Worm (Caenorhabditis elegans): ENCODE measurements around the gene adr-2.

DNA sequence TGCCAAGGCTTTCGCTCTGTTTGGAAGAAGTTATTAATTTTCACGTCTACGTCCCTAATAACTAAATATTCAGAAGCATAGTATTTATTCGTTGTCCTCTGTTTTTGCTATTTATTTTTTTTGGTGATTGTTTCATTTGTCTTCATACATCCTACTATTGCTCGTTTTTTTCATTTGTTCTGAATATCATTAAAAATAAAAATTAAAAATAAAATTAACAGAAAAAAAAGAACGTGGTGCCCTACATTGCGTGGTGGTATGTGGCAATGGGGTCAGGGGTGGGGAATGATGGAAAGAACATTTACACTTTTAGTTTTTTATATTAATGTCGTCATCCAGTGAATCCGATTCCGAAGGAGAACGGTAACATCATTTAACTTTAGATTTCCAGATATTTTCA lies 8.4 kb upstream of the adr-2 start, which contains the start of gene ztf-31:
- TF ChIP-seq pes-1 (GFP tag; IDR thresholded peaks at IDR 0.05): no peak
- no peak for TF ChIP-seq hmbx-1 (tag; optimal IDR thresholded peaks at IDR 0.05)
- TF ChIP-seq ama-1 (optimal IDR thresholded peaks at IDR 0.05): no peak
- TF ChIP-seq tbx-11 (GFP tag; IDR thresholded peaks at IDR 0.05): no peak
- no peak for TF ChIP-seq scrt-1 (GFP tag; IDR thresholded peaks at IDR 0.05)
- no peak for TF ChIP-seq tra-4 (tag; optimal IDR thresholded peaks at IDR 0.05)
- TF ChIP-seq hnd-1 (tag; optimal IDR thresholded peaks at IDR 0.05): no peak
- no peak for TF ChIP-seq aly-1 (tag; optimal IDR thresholded peaks at IDR 0.05)
- no peak for TF ChIP-seq ets-7 (tag; optimal IDR thresholded peaks at IDR 0.05)
- TF ChIP-seq ceh-36 (tag; optimal IDR thresholded peaks at IDR 0.05): no peak
- no peak for TF ChIP-seq F13C5.2 (tag; optimal IDR thresholded peaks at IDR 0.05)
- TF ChIP-seq B0310.2 (tag; optimal IDR thresholded peaks at IDR 0.05): no peak
- TF ChIP-seq hmg-4 (GFP tag; optimal IDR thresholded peaks at IDR 0.05): no peak

All from whole organism, early embryonic.